Worm (Caenorhabditis elegans) whole organism, early embryonic: ENCODE results near the gene lron-2.

Experiments used
- B0310.2 ChIP-seq: sonication (generic microtip); optimal IDR thresholded peaks from 2 replicates; lab custom pipeline; 2016; ENCODE audit warnings: mild to moderate bottlenecking, missing genetic modification characterization, missing compliant biosample characterization
- F13C5.2 ChIP-seq: sonication (generic microtip); optimal IDR thresholded peaks from 2 replicates; lab custom pipeline; 2017; ENCODE audit warnings: mild to moderate bottlenecking, missing genetic modification characterization, inconsistent platforms, missing compliant biosample characterization
- aly-1 ChIP-seq: sonication (generic microtip); optimal IDR thresholded peaks from 2 replicates; lab custom pipeline; 2016; ENCODE audit warnings: missing genetic modification characterization, missing compliant biosample characterization
- ama-1 ChIP-seq: fragments of 150-350 bp; optimal IDR thresholded peaks from 2 replicates; lab custom pipeline; 2014
- ceh-13 ChIP-seq: fragments of 200-800 bp; sonication (Bioruptor generic); optimal IDR thresholded peaks from 2 replicates; lab custom pipeline; 2018; ENCODE audit warnings: mild to moderate bottlenecking, missing genetic modification characterization, missing compliant biosample characterization
- ceh-36 ChIP-seq: sonication (generic microtip); optimal IDR thresholded peaks from 2 replicates; lab custom pipeline; 2016; ENCODE audit warnings: missing genetic modification characterization, inconsistent platforms, missing compliant biosample characterization
- ets-7 ChIP-seq: sonication (generic microtip); optimal IDR thresholded peaks from 2 replicates; lab custom pipeline; 2016; ENCODE audit warnings: missing genotype, missing genetic modification characterization, missing compliant biosample characterization
- flt-1 ChIP-seq: fragments of 200-800 bp; sonication (Bioruptor generic); IDR thresholded peaks from 2 replicates; pipeline ENCODE4 v1.3.6; 2022; ENCODE audit warnings: missing genetic modification characterization, missing compliant biosample characterization
- hmbx-1 ChIP-seq: sonication (generic microtip); optimal IDR thresholded peaks from 2 replicates; lab custom pipeline; 2016; ENCODE audit warnings: mild to moderate bottlenecking, missing genetic modification characterization, missing compliant biosample characterization
- hmg-4 ChIP-seq: fragments of 200-800 bp; sonication (Bioruptor generic); optimal IDR thresholded peaks from 2 replicates; lab custom pipeline; 2018; ENCODE audit warnings: mild to moderate bottlenecking, missing genetic modification characterization, missing compliant biosample characterization
- hnd-1 ChIP-seq: sonication (generic microtip); optimal IDR thresholded peaks from 2 replicates; lab custom pipeline; 2016; ENCODE audit warnings: missing genetic modification characterization, missing compliant biosample characterization
- pes-1 ChIP-seq: fragments of 200-800 bp; sonication (Bioruptor generic); IDR thresholded peaks from 2 replicates; pipeline ENCODE4 v1.3.6; 2022; ENCODE audit warnings: missing genetic modification reagents, missing genetic modification characterization, missing compliant biosample characterization
- scrt-1 ChIP-seq: fragments of 200-800 bp; sonication (Bioruptor generic); IDR thresholded peaks from 2 replicates; pipeline ENCODE4 v1.3.6; 2022; ENCODE audit warnings: missing genetic modification characterization, missing compliant biosample characterization
- sea-1 ChIP-seq: fragments of 200-800 bp; sonication (Bioruptor generic); conservative IDR thresholded peaks from 2 replicates; pipeline ENCODE4 v1.3.6; 2022; ENCODE audit warnings: missing genetic modification characterization, missing compliant biosample characterization
- tbx-11 ChIP-seq: fragments of 200-800 bp; sonication (Bioruptor generic); IDR thresholded peaks from 2 replicates; pipeline ENCODE4 v1.3.6; 2022; ENCODE audit warnings: missing genetic modification characterization, missing compliant biosample characterization
- tbx-37 ChIP-seq: fragments of 200-800 bp; sonication (Bioruptor generic); conservative IDR thresholded peaks from 2 replicates; pipeline ENCODE4 v1.3.6; 2022; ENCODE audit warnings: missing genetic modification reagents, missing genetic modification characterization, missing compliant biosample characterization
- tra-4 ChIP-seq: sonication (generic microtip); optimal IDR thresholded peaks from 2 replicates; lab custom pipeline; 2017; ENCODE audit warnings: missing genetic modification characterization, missing compliant biosample characterization

lron-2 gene

DNA sequence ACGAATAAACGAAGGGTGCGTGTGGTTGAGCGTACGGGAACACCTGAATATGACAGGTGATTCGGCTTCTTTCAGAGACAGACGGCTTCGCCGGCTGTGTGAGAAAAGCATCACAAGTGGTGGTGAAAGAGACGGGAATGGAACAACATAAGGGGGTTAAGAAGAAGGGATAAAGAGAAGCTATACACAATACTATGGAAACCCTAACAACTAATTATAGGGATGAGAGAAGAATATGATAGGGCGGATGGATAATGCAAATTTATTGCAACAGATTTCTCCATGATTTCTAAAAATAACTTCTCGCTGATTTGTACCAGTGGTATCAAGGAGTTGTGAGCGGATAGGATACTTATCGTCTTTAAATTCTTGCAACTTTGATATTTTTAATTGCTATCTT, 5.2 kb downstream of the lron-2 start, which contains the start of gene hlh-10:
Gene hlh-10 (minus strand): TSS at position 101 of the 400 bp plus-strand sequence.
- no peak for TF ChIP-seq B0310.2
- no peak for TF ChIP-seq sea-1 (GFP tag; lab: Robert Waterston, UW)
- TF ChIP-seq tra-4 (tag; lab: Kevin White, UChicago): no peak
- TF ChIP-seq aly-1 (tag; lab: Kevin White, UChicago): no peak
- no peak for TF ChIP-seq ama-1 (lab: Kevin White, UChicago)
- no peak for TF ChIP-seq ceh-13 (GFP tag; lab: Kevin White, UChicago)
- TF ChIP-seq pes-1 (GFP tag; lab: Robert Waterston, UW): no peak
- no peak for TF ChIP-seq tbx-11
- no peak for TF ChIP-seq ets-7 (tag; lab: Kevin White, UChicago)
- no peak for TF ChIP-seq F13C5.2

- no peak for TF ChIP-seq aly-1 (tag; lab: Kevin White, UChicago)
- no peak for TF ChIP-seq flt-1 (GFP tag; lab: Robert Waterston, UW)
- no peak for TF ChIP-seq hmbx-1 (tag; lab: Kevin White, UChicago)
- no peak for TF ChIP-seq F13C5.2
- TF ChIP-seq tra-4 (tag; lab: Kevin White, UChicago): no peak
- no peak for TF ChIP-seq ets-7 (tag; lab: Kevin White, UChicago)
- no peak for TF ChIP-seq tbx-37 (GFP tag; lab: Robert Waterston, UW)
- no peak for TF ChIP-seq ceh-36 (tag; lab: Kevin White, UChicago)
- TF ChIP-seq sea-1 (GFP tag; lab: Robert Waterston, UW): no peak
- no peak for TF ChIP-seq hnd-1 (tag; lab: Kevin White, UChicago)
- no peak for TF ChIP-seq ceh-13 (GFP tag; lab: Kevin White, UChicago)
- no peak for TF ChIP-seq pes-1 (GFP tag; lab: Robert Waterston, UW)
- no peak for TF ChIP-seq tbx-11
- no peak for TF ChIP-seq hmg-4
- no peak for TF ChIP-seq B0310.2
Measured at ce11 chrV:9274127-9275042, 13.0 kb downstream of the lron-2 start.

DNA sequence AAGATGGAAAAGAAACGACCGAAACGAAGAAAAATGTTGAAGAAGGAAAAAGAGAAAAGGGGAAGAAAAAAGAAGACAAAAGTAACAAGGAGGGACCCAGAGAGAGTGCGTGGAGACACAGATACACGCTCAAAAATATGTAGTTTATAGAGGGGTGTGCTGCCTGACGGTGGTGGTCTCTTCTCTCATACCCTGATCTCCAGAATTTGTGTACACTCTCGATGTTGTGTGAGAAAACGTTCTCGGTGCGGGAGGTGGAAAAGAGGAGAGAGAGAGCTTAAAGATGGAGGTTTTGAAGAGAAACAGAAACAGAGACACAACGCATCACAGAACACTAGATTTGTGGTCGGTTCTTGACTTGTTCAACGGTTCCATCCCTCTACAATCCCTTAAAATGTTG, 13.8 kb downstream of the lron-2 start:
- TF ChIP-seq hmg-4: peak; percentile 69
- no peak for TF ChIP-seq tbx-11

DNA sequence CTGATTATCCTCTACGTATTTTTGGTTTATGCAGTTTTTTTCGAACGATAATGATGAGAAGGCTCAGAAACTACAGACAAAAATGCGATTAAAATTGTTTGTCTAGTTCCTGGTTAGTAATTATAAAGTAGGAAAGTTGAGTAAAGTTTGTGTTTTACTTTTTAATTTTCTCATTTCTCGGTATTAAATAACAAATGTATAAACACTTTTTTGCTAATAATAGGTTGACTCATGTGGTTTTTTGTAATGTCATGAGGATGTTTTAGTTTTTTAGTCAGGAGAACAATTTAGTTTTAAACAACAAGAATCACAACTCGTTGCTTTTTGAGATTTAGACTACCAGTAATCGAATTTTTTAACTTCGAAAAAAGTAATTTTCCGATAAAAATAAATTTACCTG, 14.7 kb downstream of the lron-2 start:
- TF ChIP-seq scrt-1 (GFP tag; lab: Robert Waterston, UW) (no peak), tbx-11 (no peak), B0310.2 (no peak), pes-1 (GFP tag; lab: Robert Waterston, UW) (no peak), aly-1 (tag; lab: Kevin White, UChicago) (no peak), tbx-37 (GFP tag; lab: Robert Waterston, UW) (no peak), F13C5.2 (no peak), tra-4 (tag; lab: Kevin White, UChicago) (no peak), ets-7 (tag; lab: Kevin White, UChicago) (no peak)

- TF ChIP-seq aly-1 (tag; lab: Kevin White, UChicago) (no peak), ama-1 (lab: Kevin White, UChicago) (no peak), F13C5.2 (no peak), hmg-4 (no peak), ets-7 (tag; lab: Kevin White, UChicago) (no peak), hmbx-1 (tag; lab: Kevin White, UChicago) (no peak), scrt-1 (GFP tag; lab: Robert Waterston, UW) (no peak), pes-1 (GFP tag; lab: Robert Waterston, UW) (no peak), tra-4 (tag; lab: Kevin White, UChicago) (no peak), ceh-36 (tag; lab: Kevin White, UChicago) (no peak), tbx-37 (GFP tag; lab: Robert Waterston, UW) (no peak), tbx-11 (no peak), ceh-13 (GFP tag; lab: Kevin White, UChicago) (no peak), B0310.2 (no peak), hnd-1 (tag; lab: Kevin White, UChicago) (no peak), sea-1 (GFP tag; lab: Robert Waterston, UW) (no peak), flt-1 (GFP tag; lab: Robert Waterston, UW) (no peak)
Measured at ce11 chrV:9271835-9272234, 15.5 kb downstream of the lron-2 start.

DNA sequence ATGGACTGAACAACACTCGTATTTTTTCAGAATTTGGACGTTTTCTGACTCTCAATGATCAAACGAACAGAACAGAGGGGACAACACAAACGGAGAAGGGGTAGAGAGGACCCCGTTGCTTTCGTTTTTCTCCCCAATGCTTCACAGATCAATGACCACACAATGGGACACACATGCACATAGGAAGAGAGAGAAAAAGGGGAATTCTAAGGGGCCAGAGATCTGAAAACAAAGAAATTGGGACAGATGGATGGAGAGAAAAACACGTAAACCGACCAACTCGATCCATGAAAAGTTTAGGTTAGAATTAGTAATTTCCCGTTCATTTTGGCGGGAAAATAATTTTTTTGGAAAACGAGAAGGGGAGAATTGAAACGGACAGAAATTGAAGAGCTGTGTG, 16.9 kb downstream of the lron-2 start:
- TF ChIP-seq F13C5.2: no peak
- TF ChIP-seq aly-1 (tag; lab: Kevin White, UChicago): no peak
- no peak for TF ChIP-seq tbx-37 (GFP tag; lab: Robert Waterston, UW)
- TF ChIP-seq hnd-1 (tag; lab: Kevin White, UChicago): no peak
- TF ChIP-seq ceh-36 (tag; lab: Kevin White, UChicago): no peak
- TF ChIP-seq hmg-4: no peak
- TF ChIP-seq pes-1 (GFP tag; lab: Robert Waterston, UW): no peak
- TF ChIP-seq B0310.2: no peak
- no peak for TF ChIP-seq ceh-13 (GFP tag; lab: Kevin White, UChicago)
- no peak for TF ChIP-seq tra-4 (tag; lab: Kevin White, UChicago)
- TF ChIP-seq ets-7 (tag; lab: Kevin White, UChicago): no peak
- no peak for TF ChIP-seq ama-1 (lab: Kevin White, UChicago)
- no peak for TF ChIP-seq tbx-11
- no peak for TF ChIP-seq sea-1 (GFP tag; lab: Robert Waterston, UW)
- no peak for TF ChIP-seq flt-1 (GFP tag; lab: Robert Waterston, UW)
- TF ChIP-seq scrt-1 (GFP tag; lab: Robert Waterston, UW): no peak

DNA sequence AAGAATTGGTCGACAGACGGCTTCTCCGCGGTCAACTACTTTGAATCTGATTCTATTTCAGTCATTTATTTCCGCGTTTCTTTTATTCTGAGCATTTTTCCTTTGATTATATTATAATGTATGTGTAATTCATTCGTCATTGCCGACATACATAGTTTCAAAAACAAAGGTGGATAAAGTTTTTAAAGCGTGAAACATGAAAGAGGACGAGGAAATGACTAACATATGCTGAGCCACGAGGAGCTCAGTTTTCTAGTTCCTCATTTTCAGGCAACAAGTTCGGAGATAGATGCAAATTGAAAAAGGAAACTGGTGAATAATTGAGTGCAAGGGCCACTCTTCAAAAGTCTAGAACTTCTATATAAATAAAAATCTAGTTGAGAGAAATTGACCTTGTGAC, 19.2 kb downstream of the lron-2 start:
- no peak for TF ChIP-seq ets-7 (tag; lab: Kevin White, UChicago)
- TF ChIP-seq scrt-1 (GFP tag; lab: Robert Waterston, UW): no peak
- no peak for TF ChIP-seq B0310.2
- TF ChIP-seq aly-1 (tag; lab: Kevin White, UChicago): no peak
- TF ChIP-seq ama-1 (lab: Kevin White, UChicago): no peak
- TF ChIP-seq hnd-1 (tag; lab: Kevin White, UChicago): no peak
- TF ChIP-seq tra-4 (tag; lab: Kevin White, UChicago): no peak
- no peak for TF ChIP-seq ceh-36 (tag; lab: Kevin White, UChicago)
- TF ChIP-seq tbx-11: no peak
- no peak for TF ChIP-seq pes-1 (GFP tag; lab: Robert Waterston, UW)
- no peak for TF ChIP-seq F13C5.2
- TF ChIP-seq hmg-4: no peak
- TF ChIP-seq ceh-13 (GFP tag; lab: Kevin White, UChicago): no peak
- no peak for TF ChIP-seq sea-1 (GFP tag; lab: Robert Waterston, UW)
- TF ChIP-seq flt-1 (GFP tag; lab: Robert Waterston, UW): no peak
- no peak for TF ChIP-seq hmbx-1 (tag; lab: Kevin White, UChicago)
- no peak for TF ChIP-seq tbx-37 (GFP tag; lab: Robert Waterston, UW)
